Fruit fly (Drosophila melanogaster) whole organism, embryonic: ENCODE data around the gene CG5180.
A peak's percentile ranks its signal among the peaks of the same experiment; 100 is the strongest.

Source experiments
- Atf6 ChIP-seq: fragments of 200-800 bp; sonication (Bioruptor generic); IDR thresholded peaks from 2 replicates; pipeline ENCODE4 v1.3.6; 2022; ENCODE audit warnings: missing biosample characterization, missing genetic modification characterization
- BtbVII ChIP-seq: fragments of 200-800 bp; sonication (Bioruptor generic); optimal IDR thresholded peaks from 3 replicates; lab custom pipeline; 2017; ENCODE audit warnings: missing biosample characterization, mild to moderate bottlenecking, missing genetic modification characterization
- Bteb2 ChIP-seq: fragments of 200-800 bp; sonication (Bioruptor generic); optimal IDR thresholded peaks from 2 replicates; lab custom pipeline; 2016; ENCODE audit warnings: missing biosample characterization, missing genetic modification characterization
- C15 ChIP-seq: fragments of 200-800 bp; sonication (Bioruptor generic); IDR thresholded peaks from 3 replicates; pipeline ENCODE4 v1.3.6; 2022; ENCODE audit warnings: missing biosample characterization, missing genetic modification characterization
- CG10565 ChIP-seq: fragments of 200-800 bp; sonication (Bioruptor generic); optimal IDR thresholded peaks from 3 replicates; lab custom pipeline; 2016; ENCODE audit warnings: missing biosample characterization, mild to moderate bottlenecking, missing genetic modification characterization
- CG11560 ChIP-seq: fragments of 200-800 bp; sonication (Bioruptor generic); IDR thresholded peaks from 3 replicates; pipeline ENCODE4 v1.3.6; 2022; ENCODE audit warnings: missing biosample characterization, missing genetic modification characterization
- CG13894 ChIP-seq: fragments of 200-800 bp; sonication (Bioruptor generic); optimal IDR thresholded peaks from 3 replicates; lab custom pipeline; 2018; ENCODE audit warnings: missing biosample characterization, mild to moderate bottlenecking, missing genetic modification characterization, moderate library complexity
- CG15479 ChIP-seq: fragments of 200-800 bp; sonication (Bioruptor generic); optimal IDR thresholded peaks from 3 replicates; lab custom pipeline; 2019; ENCODE audit warnings: missing biosample characterization, mild to moderate bottlenecking, missing genetic modification characterization, moderate library complexity
- CG31365 ChIP-seq: fragments of 200-800 bp; sonication (Bioruptor generic); optimal IDR thresholded peaks from 2 replicates; lab custom pipeline; 2018; ENCODE audit warnings: missing biosample characterization, mild to moderate bottlenecking, missing genetic modification characterization
- CG32767 ChIP-seq: fragments of 200-800 bp; sonication (Bioruptor generic); IDR thresholded peaks from 2 replicates; pipeline ENCODE4 v1.3.6; 2022; ENCODE audit warnings: missing biosample characterization, missing genetic modification characterization
- CG4424 ChIP-seq: fragments of 200-800 bp; sonication (Bioruptor generic); optimal IDR thresholded peaks from 3 replicates; lab custom pipeline; 2016; ENCODE audit warnings: missing biosample characterization, missing genetic modification characterization
- CG6813 ChIP-seq: fragments of 200-800 bp; sonication (Bioruptor generic); optimal IDR thresholded peaks from 2 replicates; lab custom pipeline; 2017; ENCODE audit warnings: missing biosample characterization, missing genetic modification characterization, mild to moderate bottlenecking, moderate library complexity, missing genetic modification reagents
- CG7357 ChIP-seq: fragments of 200-800 bp; sonication (Bioruptor generic); IDR thresholded peaks from 3 replicates; pipeline ENCODE4 v1.3.6; 2022; ENCODE audit warnings: missing biosample characterization, missing genetic modification characterization
- Ets65A ChIP-seq: fragments of 200-800 bp; sonication (Bioruptor generic); peaks from one replicate; lab custom pipeline; 2016; ENCODE audit warnings: missing biosample characterization, missing genetic modification characterization
- Hey ChIP-seq: fragments of 200-800 bp; sonication (Bioruptor generic); optimal IDR thresholded peaks from 3 replicates; lab custom pipeline; 2018; ENCODE audit warnings: missing biosample characterization, mild to moderate bottlenecking, missing genetic modification characterization
- Hmr ChIP-seq: fragments of 200-800 bp; sonication (Bioruptor generic); optimal IDR thresholded peaks from 3 replicates; lab custom pipeline; 2017; ENCODE audit warnings: mild to moderate bottlenecking, missing biosample characterization, missing genetic modification reagents, missing genetic modification characterization
- Med ChIP-seq: fragments of 200-800 bp; sonication (Bioruptor generic); peaks from one replicate; lab custom pipeline; 2016; ENCODE audit warnings: missing biosample characterization, missing genetic modification characterization, mild to moderate bottlenecking, inconsistent platforms, moderate library complexity
- abd-A ChIP-seq: fragments of 200-800 bp; sonication (Bioruptor generic); optimal IDR thresholded peaks from 3 replicates; lab custom pipeline; 2019; ENCODE audit warnings: missing biosample characterization, mild to moderate bottlenecking, missing genetic modification characterization, moderate library complexity
- bsh ChIP-seq, 2 experiments: fragments of 200-800 bp; sonication (Bioruptor generic); optimal IDR thresholded peaks; 2 replicates each; lab custom pipeline; 2017 to 2018; ENCODE audit warnings: mild to moderate bottlenecking in 2 of 2, missing biosample characterization in 2 of 2, missing genetic modification characterization in 2 of 2, moderate library complexity in 1 of 2
- caup ChIP-seq: fragments of 200-800 bp; sonication (Bioruptor generic); optimal IDR thresholded peaks from 3 replicates; lab custom pipeline; 2017; ENCODE audit warnings: missing biosample characterization, mild to moderate bottlenecking, missing genetic modification characterization, moderate library complexity; ENCODE audit not compliant: severe bottlenecking
- dati ChIP-seq: fragments of 200-800 bp; sonication (Bioruptor generic); IDR thresholded peaks from 2 replicates; pipeline ENCODE4 v1.3.6; 2022; ENCODE audit warnings: missing biosample characterization, missing genetic modification characterization
- dimm ChIP-seq: fragments of 200-800 bp; sonication (Bioruptor generic); IDR thresholded peaks from 2 replicates; pipeline ENCODE4 v1.3.6; 2022; ENCODE audit warnings: missing biosample characterization, missing genetic modification characterization
- dysf ChIP-seq: fragments of 200-800 bp; sonication (Bioruptor generic); IDR thresholded peaks from 3 replicates; pipeline ENCODE4 v1.3.6; 2022; ENCODE audit warnings: missing biosample characterization, missing genetic modification characterization
- en ChIP-seq: fragments of 200-800 bp; sonication (Bioruptor generic); optimal IDR thresholded peaks from 2 replicates; lab custom pipeline; 2016; ENCODE audit warnings: missing biosample characterization, missing genetic modification characterization
- exex ChIP-seq: fragments of 200-800 bp; sonication (Bioruptor generic); optimal IDR thresholded peaks from 4 replicates; lab custom pipeline; 2018; ENCODE audit warnings: missing biosample characterization, mild to moderate bottlenecking, missing genetic modification characterization, moderate library complexity
- eyg ChIP-seq: fragments of 200-800 bp; sonication (Bioruptor generic); optimal IDR thresholded peaks from 3 replicates; lab custom pipeline; 2016; ENCODE audit warnings: missing biosample characterization, missing genetic modification characterization
- grn ChIP-seq: fragments of 200-800 bp; sonication (Bioruptor generic); optimal IDR thresholded peaks from 3 replicates; lab custom pipeline; 2017; ENCODE audit warnings: missing biosample characterization, missing genetic modification characterization
- jigr1 ChIP-seq: fragments of 200-800 bp; sonication (Bioruptor generic); IDR thresholded peaks from 3 replicates; pipeline ENCODE4 v1.3.6; 2022; ENCODE audit warnings: missing biosample characterization, missing genetic modification characterization
- lov ChIP-seq, 2 experiments: fragments of 200-800 bp in 1 of 2; fragments of >200 bp in 1 of 2; sonication (Bioruptor generic) in 1 of 2; IDR thresholded peaks in 1 of 2; optimal IDR thresholded peaks in 1 of 2; 2 replicates in 1 of 2; 3 replicates in 1 of 2; pipeline versions ENCODE4 v1.3.6 to Lab custom; 2017 to 2022; ENCODE audit warnings: missing biosample characterization in 1 of 2, missing genetic modification characterization in 1 of 2
- nerfin-1 ChIP-seq: fragments of 200-800 bp; sonication (Bioruptor generic); optimal IDR thresholded peaks from 3 replicates; lab custom pipeline; 2019; ENCODE audit warnings: missing biosample characterization, mild to moderate bottlenecking, missing genetic modification characterization, moderate library complexity
- oc ChIP-seq: fragments of 200-800 bp; sonication (Bioruptor generic); optimal IDR thresholded peaks from 2 replicates; lab custom pipeline; 2018; ENCODE audit warnings: missing biosample characterization, mild to moderate bottlenecking, missing genetic modification characterization, moderate library complexity
- sug ChIP-seq: fragments of 200-800 bp; optimal IDR thresholded peaks from 2 replicates; lab custom pipeline; 2019; ENCODE audit warnings: missing biosample characterization, mild to moderate bottlenecking, missing genetic modification characterization, moderate library complexity
- tll ChIP-seq, 2 experiments: fragments of 200-800 bp in 1 of 2; fragments of >200 bp in 1 of 2; sonication (Bioruptor generic) in 1 of 2; optimal IDR thresholded peaks; 2 replicates each; lab custom pipeline; 2017 to 2019; ENCODE audit warnings: missing biosample characterization in 2 of 2, missing genetic modification characterization in 2 of 2, mild to moderate bottlenecking in 1 of 2, moderate library complexity in 1 of 2
- tna ChIP-seq: fragments of 200-800 bp; sonication (Bioruptor generic); IDR thresholded peaks from 2 replicates; pipeline ENCODE4 v1.3.6; 2022; ENCODE audit warnings: missing biosample characterization, missing genetic modification characterization; ENCODE audit not compliant: partially characterized antibody
- unc-4 ChIP-seq: fragments of 200-800 bp; sonication (Bioruptor generic); IDR thresholded peaks from 2 replicates; pipeline ENCODE4 v1.3.6; 2022; ENCODE audit warnings: missing biosample characterization, missing genetic modification characterization; ENCODE audit not compliant: partially characterized antibody

CG5180 gene

DNA sequence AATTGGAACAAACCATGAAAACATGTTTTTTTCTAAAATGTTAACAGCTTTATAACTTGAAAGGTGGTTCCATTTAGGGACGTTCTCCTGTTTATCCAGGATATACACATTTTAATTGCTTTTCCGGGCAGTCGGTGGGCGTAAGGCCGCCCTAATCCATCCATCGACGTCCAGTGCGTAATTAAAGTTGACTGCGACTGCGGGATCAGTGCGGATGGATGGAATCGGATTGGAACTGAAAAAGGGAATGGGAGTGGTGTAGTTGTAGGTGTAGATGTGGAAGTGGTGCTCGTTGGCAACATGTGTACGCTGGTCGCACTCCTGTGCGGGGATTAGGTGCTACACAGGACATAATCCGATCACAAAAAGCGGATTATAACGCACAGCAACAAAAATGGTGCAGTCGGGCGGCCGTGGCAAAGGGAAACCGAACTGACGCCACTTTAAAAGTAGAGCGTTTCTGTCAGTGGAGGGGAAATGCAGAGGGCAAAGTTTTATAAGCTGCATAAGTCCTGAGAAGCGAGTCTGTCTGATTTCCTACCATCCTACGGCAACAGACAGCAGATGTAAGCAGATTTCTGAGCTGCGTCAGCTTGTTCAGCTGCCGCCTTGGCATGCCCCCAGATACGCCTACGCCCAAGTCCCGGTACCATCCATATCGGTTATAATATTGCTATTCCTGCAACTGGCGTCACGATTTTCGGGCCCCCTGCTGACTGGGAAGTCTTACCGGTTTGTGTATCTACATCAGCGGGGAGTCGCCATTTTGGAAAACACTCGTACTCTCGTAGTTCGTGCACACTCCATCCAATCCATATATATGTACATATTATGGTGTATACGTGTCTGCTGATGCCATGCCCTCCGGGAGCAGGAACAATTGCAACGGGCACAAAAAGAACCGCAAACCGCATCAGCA is 39.9 kb downstream of the CG5180 start:
- TF ChIP-seq Hmr (GFP tag; lab: Kevin White, UChicago) (no peak), dysf (GFP tag; lab: Robert Waterston, UW) (0 out of 3 replicates have a peak, but pooled peaks have one; percentile 13), tll (GFP tag; optimal IDR thresholded peaks at IDR 0.05; lab: Kevin White, UChicago) (peak in 1 of 2 experiments; percentile 52), caup (no peak), tna (GFP tag; lab: Robert Waterston, UW) (no peak), nerfin-1 (tag; lab: Kevin White, UChicago) (no peak), oc (peak; percentile 89), Med (GFP tag; lab: Kevin White, UChicago) (peak; percentile 64), unc-4 (no peak), CG31365 (tag; lab: Kevin White, UChicago) (no peak), eyg (GFP tag; lab: Kevin White, UChicago) (no peak), Ets65A (GFP tag; lab: Kevin White, UChicago) (peak; percentile 77), Atf6 (GFP tag; lab: Robert Waterston, UW) (no peak), CG15479 (GFP tag; lab: Kevin White, UChicago) (peak; percentile 18), C15 (GFP tag; lab: Robert Waterston, UW) (no peak), dati (GFP tag; lab: Robert Waterston, UW) (no peak), Bteb2 (GFP tag; lab: Kevin White, UChicago) (no peak), CG6813 (no peak), lov (optimal IDR thresholded peaks at IDR 0.05; lab: Kevin White, UChicago) (no peak), lov (GFP tag; IDR thresholded peaks at IDR 0.05; lab: Robert Waterston, UW) (0 out of 3 replicates have a peak, but pooled peaks have one; percentile 30), CG10565 (GFP tag; lab: Kevin White, UChicago) (no peak), CG11560 (tag; lab: Robert Waterston, UW) (no peak), CG13894 (tag; lab: Kevin White, UChicago) (peak; percentile 79), en (GFP tag; lab: Kevin White, UChicago) (no peak), CG32767 (GFP tag; lab: Robert Waterston, UW) (peak; percentile 60), bsh (GFP tag; optimal IDR thresholded peaks at IDR 0.05; lab: Kevin White, UChicago) (no peak)
- TF ChIP-seq, all 482 proteins: peak for 9

dm6 chr3R:20600109-20600508 is 42.4 kb downstream of the CG5180 start:
- TF ChIP-seq CG7357 (GFP tag; lab: Robert Waterston, UW) = no peak
- TF ChIP-seq abd-A = peak; percentile 32
- TF ChIP-seq Med (GFP tag; lab: Kevin White, UChicago) = peak; percentile 51

dm6 chr3R:20602599-20602998 is 44.9 kb downstream of the CG5180 start:
- TF ChIP-seq sug (tag; lab: Kevin White, UChicago) = peak; percentile 24
- peak; percentile 92 for TF ChIP-seq exex (tag; lab: Kevin White, UChicago)
- no peak for TF ChIP-seq jigr1
- TF ChIP-seq CG4424 (GFP tag; lab: Kevin White, UChicago) = no peak
- peak; percentile 30 for TF ChIP-seq Hey (tag; lab: Kevin White, UChicago)
- peak; percentile 40 for TF ChIP-seq grn (GFP tag; lab: Kevin White, UChicago)
- TF ChIP-seq BtbVII (GFP tag; lab: Kevin White, UChicago) = no peak
- TF ChIP-seq dimm (GFP tag; lab: Robert Waterston, UW) = no peak
- TF ChIP-seq Med (GFP tag; lab: Kevin White, UChicago) = no peak
- TF ChIP-seq, all 482 proteins: peak for 4
